6 worm cellular contexts compared by ENCODE assay signal in genomic region chrIII:9619079-9619761, ce11.
TF ChIP-seq lines count a peak whose summit lies in the region.

TSS of gene hlh-11 (plus strand) at chrIII:9619711.

TF ChIP-seq in whole organism, L1 larva, 84 proteins besides CTCF, POLR2A, EP300 and RAD21 (continued from another document and continues in another):
- TF ChIP-seq mef-2 (tag; optimal IDR thresholded peaks at IDR 0.05; lab: Kevin White, UChicago): peak; percentile 59
- TF ChIP-seq dpl-1 (GFP tag; optimal IDR thresholded peaks at IDR 0.05; lab: Kevin White, UChicago): peak; percentile 57 to 68 (median 67)
- peak; percentile 77 for TF ChIP-seq ceh-88 (GFP tag; IDR thresholded peaks at IDR 0.05; lab: Robert Waterston, UW)
- TF ChIP-seq hlh-4 (tag; optimal IDR thresholded peaks at IDR 0.05; lab: Kevin White, UChicago): no peak
- peak in 1 of 2 experiments; percentile 68 for TF ChIP-seq ztf-11 (tag; optimal IDR thresholded peaks at IDR 0.05; lab: Kevin White, UChicago)
- TF ChIP-seq irx-1 (tag; optimal IDR thresholded peaks at IDR 0.05; lab: Kevin White, UChicago): peak; percentile 72
- peak; percentile 88 for TF ChIP-seq nhr-19 (GFP tag; conservative IDR thresholded peaks at IDR 0.05; lab: Robert Waterston, UW)
- peak; percentile 86 to 99 for TF ChIP-seq mdl-1 (tag; optimal IDR thresholded peaks at IDR 0.05; lab: Kevin White, UChicago)
- no peak for TF ChIP-seq hpl-2 (GFP tag; optimal IDR thresholded peaks at IDR 0.05; lab: Kevin White, UChicago)
- TF ChIP-seq fkh-10 (GFP tag; optimal IDR thresholded peaks at IDR 0.05; lab: Kevin White, UChicago): peak; percentile 19
- TF ChIP-seq tbx-2 (tag; optimal IDR thresholded peaks at IDR 0.05; lab: Kevin White, UChicago): peak; percentile 94
- peak; percentile 98 for TF ChIP-seq nhr-71 (tag; optimal IDR thresholded peaks at IDR 0.05; lab: Kevin White, UChicago)
- TF ChIP-seq nhr-20 (tag; optimal IDR thresholded peaks at IDR 0.05; lab: Kevin White, UChicago): peak; percentile 96
- TF ChIP-seq efl-1 (optimal IDR thresholded peaks at IDR 0.05; lab: Kevin White, UChicago): peak; percentile 82 to 88
- peak; percentile 60 to 93 for TF ChIP-seq efl-1 (GFP tag; optimal IDR thresholded peaks at IDR 0.05 in 1 of 2; lab: Kevin White, UChicago)
- TF ChIP-seq egl-13 (tag; optimal IDR thresholded peaks at IDR 0.05; lab: Kevin White, UChicago): peak; percentile 51
- TF ChIP-seq sox-4 (tag; optimal IDR thresholded peaks at IDR 0.05; lab: Kevin White, UChicago): peak; percentile 59
- peak in 4 of 6 experiments; percentile 40 to 75 (median 55) for TF ChIP-seq elt-3 (tag; optimal IDR thresholded peaks at IDR 0.05; lab: Kevin White, UChicago)
- no peak for TF ChIP-seq nhr-76 (tag; optimal IDR thresholded peaks at IDR 0.05; lab: Kevin White, UChicago)
- TF ChIP-seq ztf-4 (tag; optimal IDR thresholded peaks at IDR 0.05; lab: Kevin White, UChicago): peak; percentile 92
- TF ChIP-seq nhr-90 (tag; optimal IDR thresholded peaks at IDR 0.05; lab: Kevin White, UChicago; ENCODE audit: poor library complexity): peak; percentile 85

TF ChIP-seq in whole organism, L2 larva, 48 proteins besides CTCF, POLR2A, EP300 and RAD21 (continued from another document and continues in another):
- TF ChIP-seq sma-9 (GFP tag; optimal IDR thresholded peaks at IDR 0.05; lab: Kevin White, UChicago) (peak; percentile 98), sma-9 (tag; optimal IDR thresholded peaks at IDR 0.05; lab: Kevin White, UChicago) (no peak), ceh-16 (tag; optimal IDR thresholded peaks at IDR 0.05; lab: Kevin White, UChicago) (peak; percentile 79), ZK546.5 (tag; optimal IDR thresholded peaks at IDR 0.05; lab: Kevin White, UChicago) (no peak), nhr-129 (tag; optimal IDR thresholded peaks at IDR 0.05; lab: Kevin White, UChicago) (peak; percentile 92), lin-13 (GFP tag; optimal IDR thresholded peaks at IDR 0.05; lab: Kevin White, UChicago) (peak; percentile 80), F13H6.1 (tag; optimal IDR thresholded peaks at IDR 0.05; lab: Kevin White, UChicago) (peak; percentile 99), sma-3 (GFP tag; optimal IDR thresholded peaks at IDR 0.05; lab: Kevin White, UChicago) (peak; percentile 89), mbf-1 (tag; optimal IDR thresholded peaks at IDR 0.05; lab: Kevin White, UChicago) (no peak), zag-1 (tag; optimal IDR thresholded peaks at IDR 0.05; lab: Kevin White, UChicago) (peak; percentile 80), nhr-77 (tag; optimal IDR thresholded peaks at IDR 0.05; lab: Kevin White, UChicago) (peak; percentile 12), ama-1 (optimal IDR thresholded peaks at IDR 0.05; lab: Kevin White, UChicago) (no peak), sem-4 (tag; optimal IDR thresholded peaks at IDR 0.05; lab: Kevin White, UChicago) (peak; percentile 94), nhr-11 (tag; optimal IDR thresholded peaks at IDR 0.05; lab: Kevin White, UChicago) (no peak), lin-11 (tag; optimal IDR thresholded peaks at IDR 0.05; lab: Kevin White, UChicago) (peak; percentile 67), mdl-1 (tag; optimal IDR thresholded peaks at IDR 0.05; lab: Kevin White, UChicago) (peak; percentile 92 to 98), crh-2 (tag; optimal IDR thresholded peaks at IDR 0.05; lab: Kevin White, UChicago) (peak; percentile 91), ztf-1 (GFP tag; conservative IDR thresholded peaks at IDR 0.05; lab: Robert Waterston, UW) (no peak), alr-1 (tag; optimal IDR thresholded peaks at IDR 0.05; lab: Kevin White, UChicago) (no peak), nhr-6 (tag; optimal IDR thresholded peaks at IDR 0.05; lab: Kevin White, UChicago) (peak; percentile 86), gmeb-1 (tag; optimal IDR thresholded peaks at IDR 0.05; lab: Kevin White, UChicago) (peak; percentile 36), ceh-82 (tag; optimal IDR thresholded peaks at IDR 0.05; lab: Kevin White, UChicago) (no peak), ztf-4 (tag; optimal IDR thresholded peaks at IDR 0.05; lab: Kevin White, UChicago) (peak; percentile 65)

TF ChIP-seq in whole organism, L3 larva, 47 proteins besides CTCF, POLR2A, EP300 and RAD21 (continued from another document and continues in another):
- peak; percentile 85 for TF ChIP-seq fos-1 (tag; optimal IDR thresholded peaks at IDR 0.05; lab: Kevin White, UChicago)
- TF ChIP-seq nhr-76 (tag; optimal IDR thresholded peaks at IDR 0.05; lab: Kevin White, UChicago): no peak
- TF ChIP-seq fkh-2 (tag; optimal IDR thresholded peaks at IDR 0.05; lab: Kevin White, UChicago): no peak
- TF ChIP-seq ceh-9 (tag; optimal IDR thresholded peaks at IDR 0.05; lab: Kevin White, UChicago): no peak
- TF ChIP-seq ZK546.5 (tag; optimal IDR thresholded peaks at IDR 0.05; lab: Kevin White, UChicago): no peak
- no peak for TF ChIP-seq nhr-12 (tag; optimal IDR thresholded peaks at IDR 0.05; lab: Kevin White, UChicago)
- peak; percentile 37 for TF ChIP-seq snpc-4 (tag; optimal IDR thresholded peaks at IDR 0.05; lab: Kevin White, UChicago)
- peak; percentile 87 for TF ChIP-seq nfya-1 (tag; optimal IDR thresholded peaks at IDR 0.05; lab: Kevin White, UChicago; ENCODE audit: insufficient read depth)
- peak in 2 of 3 experiments; percentile 47 to 64 for TF ChIP-seq elt-3 (tag; optimal IDR thresholded peaks at IDR 0.05; lab: Kevin White, UChicago)
- peak; percentile 93 for TF ChIP-seq lin-39 (tag; optimal IDR thresholded peaks at IDR 0.05; lab: Kevin White, UChicago)
- TF ChIP-seq ztf-4 (tag; optimal IDR thresholded peaks at IDR 0.05; lab: Kevin White, UChicago): peak; percentile 52
- no peak for TF ChIP-seq nhr-28 (tag; optimal IDR thresholded peaks at IDR 0.05; lab: Kevin White, UChicago)
- TF ChIP-seq nhr-43 (tag; optimal IDR thresholded peaks at IDR 0.05; lab: Kevin White, UChicago; ENCODE audit: poor library complexity, severe bottlenecking): peak; percentile 96
- TF ChIP-seq lsy-12 (tag; optimal IDR thresholded peaks at IDR 0.05; lab: Kevin White, UChicago): peak; percentile 72
- peak; percentile 85 for TF ChIP-seq pha-4 (tag; optimal IDR thresholded peaks at IDR 0.05; lab: Kevin White, UChicago)
- peak; percentile 87 for TF ChIP-seq elt-2 (tag; optimal IDR thresholded peaks at IDR 0.05; lab: Kevin White, UChicago)
- peak; percentile 97 for TF ChIP-seq mdl-1 (tag; optimal IDR thresholded peaks at IDR 0.05; lab: Kevin White, UChicago)
- TF ChIP-seq ama-1 (optimal IDR thresholded peaks at IDR 0.05; lab: Kevin White, UChicago): peak; percentile 50
- TF ChIP-seq nhr-23 (tag; optimal IDR thresholded peaks at IDR 0.05; lab: Kevin White, UChicago): peak; percentile 80
- TF ChIP-seq nhr-67 (tag; optimal IDR thresholded peaks at IDR 0.05; lab: Kevin White, UChicago): no peak
- no peak for TF ChIP-seq ztf-11 (tag; optimal IDR thresholded peaks at IDR 0.05; lab: Kevin White, UChicago)
- no peak for TF ChIP-seq sea-2 (GFP tag; optimal IDR thresholded peaks at IDR 0.05; lab: Kevin White, UChicago)
- TF ChIP-seq tbx-2 (tag; optimal IDR thresholded peaks at IDR 0.05; lab: Kevin White, UChicago): peak; percentile 76

TF ChIP-seq in whole organism, L4 larva, 104 proteins besides CTCF, POLR2A, EP300 and RAD21 (continued from another document and continues in another):
- TF ChIP-seq R02D3.7 (tag; optimal IDR thresholded peaks at IDR 0.05; lab: Kevin White, UChicago) (no peak), daf-12 (tag; optimal IDR thresholded peaks at IDR 0.05; lab: Kevin White, UChicago) (no peak), vab-7 (GFP tag; IDR thresholded peaks at IDR 0.05; lab: Robert Waterston, UW) (0 out of 2 replicates have a peak, but pooled peaks have one; percentile 43), F44E2.7 (GFP tag; IDR thresholded peaks at IDR 0.05; lab: Robert Waterston, UW) (no peak), unc-62 (GFP tag; optimal IDR thresholded peaks at IDR 0.05 in 1 of 2; lab: Kevin White, UChicago) (peak in 1 of 2 experiments; percentile 82), unc-62 (tag; optimal IDR thresholded peaks at IDR 0.05; lab: Kevin White, UChicago) (peak; percentile 43), cey-2 (tag; optimal IDR thresholded peaks at IDR 0.05; lab: Kevin White, UChicago; ENCODE audit: borderline replicate concordance, insufficient read depth) (peak; percentile 64), nhr-28 (tag; optimal IDR thresholded peaks at IDR 0.05; lab: Kevin White, UChicago) (peak; percentile 83), set-16 (GFP tag; IDR thresholded peaks at IDR 0.05; lab: Robert Waterston, UW) (peak; percentile 93), zag-1 (tag; optimal IDR thresholded peaks at IDR 0.05; lab: Kevin White, UChicago) (peak; percentile 48), skn-1 (tag; optimal IDR thresholded peaks at IDR 0.05; lab: Kevin White, UChicago) (peak; percentile 13), ceh-44 (GFP tag; IDR thresholded peaks at IDR 0.05; lab: Robert Waterston, UW) (no peak), T26A8.4 (GFP tag; IDR thresholded peaks at IDR 0.05; lab: Robert Waterston, UW) (peak; percentile 79), ztf-7 (tag; optimal IDR thresholded peaks at IDR 0.05; lab: Kevin White, UChicago) (no peak), lin-38 (GFP tag; IDR thresholded peaks at IDR 0.05; lab: Robert Waterston, UW) (peak; percentile 77), arid-1 (GFP tag; conservative IDR thresholded peaks at IDR 0.05; lab: Robert Waterston, UW) (peak; percentile 17; the same call in 1 of the 2 replicates), nhr-102 (tag; optimal IDR thresholded peaks at IDR 0.05; lab: Kevin White, UChicago) (peak; percentile 70), hlh-30 (tag; optimal IDR thresholded peaks at IDR 0.05; lab: Kevin White, UChicago; ENCODE audit: insufficient read depth) (peak; percentile 98), daf-19 (GFP tag; conservative IDR thresholded peaks at IDR 0.05; lab: Robert Waterston, UW) (no peak), F26F4.8 (GFP tag; conservative IDR thresholded peaks at IDR 0.05; lab: Robert Waterston, UW) (no peak), ceh-82 (tag; optimal IDR thresholded peaks at IDR 0.05; lab: Kevin White, UChicago) (no peak), zfp-2 (tag; optimal IDR thresholded peaks at IDR 0.05; lab: Kevin White, UChicago) (peak; percentile 35), php-3 (GFP tag; IDR thresholded peaks at IDR 0.05; lab: Robert Waterston, UW) (0 out of 2 replicates have a peak, but pooled peaks have one; percentile 30)

TF ChIP-seq in whole organism, late embryonic, 69 proteins besides CTCF, POLR2A, EP300 and RAD21 (continued from another document):
- TF ChIP-seq syd-9 (tag; optimal IDR thresholded peaks at IDR 0.05; lab: Kevin White, UChicago): peak; percentile 3
- TF ChIP-seq unc-55 (GFP tag; optimal IDR thresholded peaks at IDR 0.05; lab: Kevin White, UChicago): peak; percentile 41
- peak; percentile 71 for TF ChIP-seq F13H6.1 (tag; optimal IDR thresholded peaks at IDR 0.05; lab: Kevin White, UChicago)
- no peak for TF ChIP-seq lim-6 (tag; optimal IDR thresholded peaks at IDR 0.05; lab: Kevin White, UChicago)
- no peak for TF ChIP-seq ceh-2 (tag; optimal IDR thresholded peaks at IDR 0.05; lab: Kevin White, UChicago)
- TF ChIP-seq ceh-34 (tag; optimal IDR thresholded peaks at IDR 0.05; lab: Kevin White, UChicago): peak; percentile 59
- no peak for TF ChIP-seq ahr-1 (tag; optimal IDR thresholded peaks at IDR 0.05; lab: Kevin White, UChicago)
- no peak for TF ChIP-seq unc-86 (tag; optimal IDR thresholded peaks at IDR 0.05; lab: Kevin White, UChicago)
- TF ChIP-seq unc-42 (tag; optimal IDR thresholded peaks at IDR 0.05; lab: Kevin White, UChicago): peak; percentile 59
- peak; percentile 96 for TF ChIP-seq ceh-18 (tag; optimal IDR thresholded peaks at IDR 0.05; lab: Kevin White, UChicago)
- peak; percentile 12 for TF ChIP-seq dve-1 (tag; optimal IDR thresholded peaks at IDR 0.05; lab: Kevin White, UChicago)
- peak; percentile 41 for TF ChIP-seq ets-4 (tag; optimal IDR thresholded peaks at IDR 0.05; lab: Kevin White, UChicago)
TF ChIP-seq in whole organism, late embryonic: peak in this region for 19.

TF ChIP-seq in whole organism, young adult, 124 proteins besides CTCF, POLR2A, EP300 and RAD21 (continued from another document and continues in another):
- peak; percentile 8 for TF ChIP-seq mel-28 (tag; optimal IDR thresholded peaks at IDR 0.05; lab: Kevin White, UChicago; ENCODE audit: borderline replicate concordance)
- peak; percentile 24 for TF ChIP-seq ceh-27 (GFP tag; optimal IDR thresholded peaks at IDR 0.05; lab: Kevin White, UChicago)
- peak; percentile 32 for TF ChIP-seq snpc-1.3 (tag; optimal IDR thresholded peaks at IDR 0.05; lab: Kevin White, UChicago; ENCODE audit: insufficient read depth)
- peak; percentile 16 to 68 for TF ChIP-seq let-607 (tag; optimal IDR thresholded peaks at IDR 0.05; lab: Kevin White, UChicago)
- TF ChIP-seq nfyb-1 (GFP tag; IDR thresholded peaks at IDR 0.05; lab: Robert Waterston, UW): 0 out of 2 replicates have a peak, but pooled peaks have one; percentile 75
- peak; percentile 98 for TF ChIP-seq zfh-2 (GFP tag; conservative IDR thresholded peaks at IDR 0.05; lab: Robert Waterston, UW)
- TF ChIP-seq B0336.3 (GFP tag; IDR thresholded peaks at IDR 0.05; lab: Robert Waterston, UW): peak; percentile 91
- peak; percentile 69 for TF ChIP-seq gei-17 (GFP tag; optimal IDR thresholded peaks at IDR 0.05; lab: Kevin White, UChicago)
- 0 out of 2 replicates have a peak, but pooled peaks have one; percentile 8 for TF ChIP-seq ceh-100 (GFP tag; IDR thresholded peaks at IDR 0.05; lab: Robert Waterston, UW)
- peak; percentile 20; the same call in 1 of the 2 replicates for TF ChIP-seq egl-44 (GFP tag; IDR thresholded peaks at IDR 0.05; lab: Robert Waterston, UW)
- peak; percentile 52 for TF ChIP-seq atf-7 (tag; optimal IDR thresholded peaks at IDR 0.05; lab: Kevin White, UChicago)
- peak; percentile 23; the same call in 1 of the 2 replicates for TF ChIP-seq attf-3 (GFP tag; conservative IDR thresholded peaks at IDR 0.05; lab: Robert Waterston, UW)
- TF ChIP-seq F22D6.2 (tag; optimal IDR thresholded peaks at IDR 0.05; lab: Kevin White, UChicago): peak; percentile 73
- TF ChIP-seq nhr-90 (tag; optimal IDR thresholded peaks at IDR 0.05; lab: Kevin White, UChicago): peak; percentile 74
- no peak for TF ChIP-seq snpc-4 (GFP tag; optimal IDR thresholded peaks at IDR 0.05; lab: Kevin White, UChicago)
- peak; percentile 46 to 70 (median 64) for TF ChIP-seq snpc-4 (tag; optimal IDR thresholded peaks at IDR 0.05; lab: Kevin White, UChicago)
- peak; percentile 15; the same call in 1 of the 2 replicates for TF ChIP-seq lin-26 (GFP tag; IDR thresholded peaks at IDR 0.05; lab: Robert Waterston, UW)
- no peak for TF ChIP-seq T26A5.8 (tag; optimal IDR thresholded peaks at IDR 0.05; lab: Kevin White, UChicago)
- peak; percentile 13 for TF ChIP-seq ets-4 (GFP tag; optimal IDR thresholded peaks at IDR 0.05; lab: Kevin White, UChicago)
- TF ChIP-seq chd-7 (tag; optimal IDR thresholded peaks at IDR 0.05; lab: Kevin White, UChicago): peak; percentile 78
- no peak for TF ChIP-seq nfya-2 (GFP tag; IDR thresholded peaks at IDR 0.05; lab: Robert Waterston, UW)
- TF ChIP-seq die-1 (tag; optimal IDR thresholded peaks at IDR 0.05; lab: Kevin White, UChicago): peak; percentile 72
- peak; percentile 93 for TF ChIP-seq K12H6.12 (tag; optimal IDR thresholded peaks at IDR 0.05; lab: Kevin White, UChicago)
- TF ChIP-seq rec-8 (tag; optimal IDR thresholded peaks at IDR 0.05; lab: Kevin White, UChicago): no peak
- TF ChIP-seq madf-6 (GFP tag; IDR thresholded peaks at IDR 0.05; lab: Robert Waterston, UW): no peak
- 0 out of 2 replicates have a peak, but pooled peaks have one; percentile 16 for TF ChIP-seq let-526 (GFP tag; IDR thresholded peaks at IDR 0.05; lab: Robert Waterston, UW)
- peak; percentile 63 for TF ChIP-seq athp-1 (tag; optimal IDR thresholded peaks at IDR 0.05; lab: Kevin White, UChicago)
- TF ChIP-seq akir-1 (GFP tag; optimal IDR thresholded peaks at IDR 0.05; lab: Kevin White, UChicago): no peak
- peak; percentile 75 for TF ChIP-seq dox-1 (GFP tag; IDR thresholded peaks at IDR 0.05; lab: Robert Waterston, UW)
- TF ChIP-seq nhr-120 (GFP tag; IDR thresholded peaks at IDR 0.05; lab: Robert Waterston, UW): no peak
- peak; percentile 30; the same call in 1 of the 2 replicates for TF ChIP-seq cebp-1 (GFP tag; IDR thresholded peaks at IDR 0.05; lab: Robert Waterston, UW)
- TF ChIP-seq cebp-1 (tag; optimal IDR thresholded peaks at IDR 0.05; lab: Kevin White, UChicago): peak; percentile 85
- TF ChIP-seq repo-1 (tag; optimal IDR thresholded peaks at IDR 0.05; lab: Kevin White, UChicago): peak; percentile 55
- peak; percentile 33 for TF ChIP-seq ztf-3 (GFP tag; optimal IDR thresholded peaks at IDR 0.05; lab: Kevin White, UChicago)
- peak; percentile 69 for TF ChIP-seq C06A6.2 (GFP tag; conservative IDR thresholded peaks at IDR 0.05; lab: Robert Waterston, UW)
- TF ChIP-seq hmg-20 (GFP tag; IDR thresholded peaks at IDR 0.05; lab: Robert Waterston, UW): no peak
- peak; percentile 95 for TF ChIP-seq nhr-80 (tag; optimal IDR thresholded peaks at IDR 0.05; lab: Kevin White, UChicago)
- TF ChIP-seq xnd-1 (tag; optimal IDR thresholded peaks at IDR 0.05; lab: Kevin White, UChicago): no peak
